Worm (Caenorhabditis elegans) whole organism, late embryonic: ENCODE measurements around the gene rsp-1.
"Not testable (repeated sequence)": the region's sequence is repeated elsewhere in the genome, so short reads cannot be mapped to it uniquely, and the experiment has no call there.

Experiments used
- C08G9.2 ChIP-seq: sonication (generic microtip); optimal IDR thresholded peaks from 2 replicates; lab custom pipeline; 2016; ENCODE audit warnings: mild to moderate bottlenecking, missing genetic modification characterization, moderate library complexity, missing compliant biosample characterization
- C38D4.7 ChIP-seq: fragments of 200-800 bp; sonication (Bioruptor generic); optimal IDR thresholded peaks from 2 replicates; lab custom pipeline; 2018; ENCODE audit warnings: mild to moderate bottlenecking, missing genetic modification characterization, moderate library complexity, missing compliant biosample characterization
- F13H6.1 ChIP-seq: sonication (generic microtip); optimal IDR thresholded peaks from 2 replicates; lab custom pipeline; 2016; ENCODE audit warnings: missing genetic modification characterization, missing compliant biosample characterization
- K02D7.2 ChIP-seq: sonication (generic microtip); optimal IDR thresholded peaks from 2 replicates; lab custom pipeline; 2017; ENCODE audit warnings: mild to moderate bottlenecking, missing genetic modification characterization, missing compliant biosample characterization
- K09A11.1 ChIP-seq: sonication (generic microtip); optimal IDR thresholded peaks from 2 replicates; lab custom pipeline; 2017; ENCODE audit warnings: antibody characterized with exemption, mild to moderate bottlenecking, missing genetic modification characterization, missing compliant biosample characterization; ENCODE audit not compliant: insufficient read depth
- T23F11.4 ChIP-seq: fragments of 200-800 bp; sonication (Bioruptor generic); optimal IDR thresholded peaks from 2 replicates; lab custom pipeline; 2018; ENCODE audit warnings: mild to moderate bottlenecking, missing genetic modification characterization, missing compliant biosample characterization
- Y22D7AL.16 ChIP-seq: sonication (generic microtip); optimal IDR thresholded peaks from 2 replicates; lab custom pipeline; 2016; ENCODE audit warnings: missing genetic modification characterization, missing compliant biosample characterization
- ceh-14 ChIP-seq: sonication (generic microtip); optimal IDR thresholded peaks from 2 replicates; lab custom pipeline; 2016; ENCODE audit warnings: missing genotype, missing genetic modification characterization, missing compliant biosample characterization
- ceh-18 ChIP-seq: sonication (generic microtip); optimal IDR thresholded peaks from 2 replicates; lab custom pipeline; 2016; ENCODE audit warnings: missing genetic modification characterization, missing compliant biosample characterization
- ceh-19 ChIP-seq: fragments of 200-800 bp; sonication (Bioruptor generic); optimal IDR thresholded peaks from 2 replicates; lab custom pipeline; 2018; ENCODE audit warnings: mild to moderate bottlenecking, missing genetic modification characterization, missing compliant biosample characterization
- ceh-2 ChIP-seq: sonication (generic microtip); optimal IDR thresholded peaks from 2 replicates; lab custom pipeline; 2016; ENCODE audit warnings: missing genotype, missing genetic modification characterization, missing compliant biosample characterization
- ceh-22 ChIP-seq: sonication (generic microtip); optimal IDR thresholded peaks from 2 replicates; lab custom pipeline; 2017; ENCODE audit warnings: missing biosample characterization, missing genetic modification characterization
- ceh-24 ChIP-seq: sonication (generic microtip); optimal IDR thresholded peaks from 2 replicates; lab custom pipeline; 2016; ENCODE audit warnings: mild to moderate bottlenecking, missing genetic modification characterization, missing compliant biosample characterization
- ceh-30 ChIP-seq: fragments of 150-350 bp; optimal IDR thresholded peaks from 2 replicates; lab custom pipeline; 2014; ENCODE audit warnings: missing biosample characterization, missing genetic modification characterization
- ceh-31 ChIP-seq: sonication (generic microtip); optimal IDR thresholded peaks from 2 replicates; lab custom pipeline; 2016; ENCODE audit warnings: missing genetic modification characterization, missing compliant biosample characterization
- ceh-45 ChIP-seq: fragments of 200-800 bp; sonication (Bioruptor generic); IDR thresholded peaks from 2 replicates; pipeline ENCODE4 v1.3.6; 2022; ENCODE audit warnings: missing genetic modification reagents, missing genetic modification characterization, missing compliant biosample characterization
- che-1 ChIP-seq: sonication (generic microtip); optimal IDR thresholded peaks from 2 replicates; lab custom pipeline; 2016; ENCODE audit warnings: mild to moderate bottlenecking, missing genetic modification characterization, missing compliant biosample characterization
- elt-2 ChIP-seq: sonication (generic microtip); optimal IDR thresholded peaks from 2 replicates; lab custom pipeline; 2016; ENCODE audit warnings: missing genetic modification reagents, missing genetic modification characterization, missing compliant biosample characterization
- fax-1 ChIP-seq: sonication (generic microtip); optimal IDR thresholded peaks from 2 replicates; lab custom pipeline; 2016; ENCODE audit warnings: missing genotype, missing genetic modification characterization, missing compliant biosample characterization
- fkh-6 ChIP-seq: sonication (generic microtip); optimal IDR thresholded peaks from 2 replicates; lab custom pipeline; 2016; ENCODE audit warnings: missing genetic modification characterization, missing compliant biosample characterization
- hlh-15 ChIP-seq: sonication (generic microtip); optimal IDR thresholded peaks from 2 replicates; lab custom pipeline; 2016; ENCODE audit warnings: missing genetic modification characterization, missing compliant biosample characterization
- hlh-6 ChIP-seq: sonication (generic microtip); optimal IDR thresholded peaks from 2 replicates; lab custom pipeline; 2016; ENCODE audit warnings: missing genotype, missing genetic modification characterization, missing compliant biosample characterization
- nfya-1 ChIP-seq: sonication (generic microtip); optimal IDR thresholded peaks from 2 replicates; lab custom pipeline; 2017; ENCODE audit warnings: missing genetic modification characterization, mild to moderate bottlenecking, missing compliant biosample characterization, antibody characterized with exemption, moderate library complexity
- nhr-11 ChIP-seq: fragments of 150-350 bp; optimal IDR thresholded peaks from 2 replicates; lab custom pipeline; 2014; ENCODE audit warnings: missing biosample characterization, missing genetic modification characterization
- odd-2 ChIP-seq: sonication (generic microtip); optimal IDR thresholded peaks from 2 replicates; lab custom pipeline; 2017; ENCODE audit warnings: antibody characterized with exemption, mild to moderate bottlenecking, missing genetic modification characterization, missing compliant biosample characterization
- pat-9 ChIP-seq: fragments of 200-800 bp; sonication (Bioruptor generic); optimal IDR thresholded peaks from 2 replicates; lab custom pipeline; 2018; ENCODE audit warnings: mild to moderate bottlenecking, missing genetic modification characterization, moderate library complexity, missing compliant biosample characterization
- rnt-1 ChIP-seq: sonication (generic microtip); optimal IDR thresholded peaks from 2 replicates; lab custom pipeline; 2016; ENCODE audit warnings: missing genetic modification characterization, missing compliant biosample characterization
- sdc-2 ChIP-seq: sonication (generic microtip); optimal IDR thresholded peaks from 2 replicates; lab custom pipeline; 2016; ENCODE audit warnings: missing genotype, missing genetic modification characterization, missing compliant biosample characterization
- sox-4 ChIP-seq: sonication (generic microtip); optimal IDR thresholded peaks from 2 replicates; lab custom pipeline; 2017; ENCODE audit warnings: mild to moderate bottlenecking, missing genetic modification characterization, inconsistent platforms, missing compliant biosample characterization
- syd-9 ChIP-seq: sonication (generic microtip); optimal IDR thresholded peaks from 2 replicates; lab custom pipeline; 2016; ENCODE audit warnings: mild to moderate bottlenecking, missing genetic modification characterization, moderate library complexity, missing compliant biosample characterization
- tbx-2 ChIP-seq: sonication (generic microtip); optimal IDR thresholded peaks from 2 replicates; lab custom pipeline; 2016; ENCODE audit warnings: missing genetic modification characterization, missing compliant biosample characterization
- unc-3 ChIP-seq, 2 experiments: fragments of 200-800 bp in 1 of 2; sonication (Bioruptor generic) in 1 of 2; sonication (generic microtip) in 1 of 2; conservative IDR thresholded peaks in 1 of 2; optimal IDR thresholded peaks in 1 of 2; 2 replicates each; pipeline versions ENCODE4 v1.3.6 to Lab custom; 2016 to 2022; ENCODE audit warnings: missing compliant biosample characterization in 2 of 2, missing genetic modification characterization in 2 of 2, missing genetic modification reagents in 1 of 2
- unc-42 ChIP-seq: sonication (generic microtip); optimal IDR thresholded peaks from 2 replicates; lab custom pipeline; 2016; ENCODE audit warnings: missing genotype, missing genetic modification characterization, missing compliant biosample characterization

The rsp-1 gene

ce11 chrII:11433942-11434341 is 19.2 kb upstream of the rsp-1 start, which contains the start of gene C05D12.5:
TSS of gene C05D12.5 (plus strand) at chrII:11434242.
- TF ChIP-seq ceh-19 (GFP tag; lab: Kevin White, UChicago): no peak
- TF ChIP-seq nfya-1 (tag; lab: Kevin White, UChicago): no peak

ce11 chrII:11438417-11438816 is 14.7 kb upstream of the rsp-1 start, which contains the start of gene vha-6:
TSS of gene vha-6 (minus strand) at chrII:11438452.
- no peak for TF ChIP-seq syd-9 (tag; lab: Kevin White, UChicago)
- no peak for TF ChIP-seq sox-4
- no peak for TF ChIP-seq rnt-1
- no peak for TF ChIP-seq hlh-6
- TF ChIP-seq K09A11.1 (tag; lab: Kevin White, UChicago): no peak
- no peak for TF ChIP-seq fax-1 (tag; lab: Kevin White, UChicago)
- no peak for TF ChIP-seq K02D7.2
- no peak for TF ChIP-seq nhr-11 (tag; lab: Kevin White, UChicago)
- no peak for TF ChIP-seq fkh-6 (tag; lab: Kevin White, UChicago)
- TF ChIP-seq ceh-45 (GFP tag; lab: Robert Waterston, UW): no peak
- no peak for TF ChIP-seq Y22D7AL.16 (tag; lab: Kevin White, UChicago)
- TF ChIP-seq hlh-15 (tag; lab: Kevin White, UChicago): no peak
- no peak for TF ChIP-seq odd-2
- TF ChIP-seq ceh-14 (tag; lab: Kevin White, UChicago): no peak
- no peak for TF ChIP-seq unc-3 (GFP tag; conservative IDR thresholded peaks at IDR 0.05; lab: Robert Waterston, UW)
- TF ChIP-seq unc-3 (tag; optimal IDR thresholded peaks at IDR 0.05; lab: Kevin White, UChicago): no peak
- TF ChIP-seq ceh-31 (tag; lab: Kevin White, UChicago): no peak

- TF ChIP-seq unc-42 (tag; lab: Kevin White, UChicago): peak; percentile 93
- TF ChIP-seq C38D4.7 (GFP tag; lab: Kevin White, UChicago): no peak
Observed at ce11 chrII:11440265-11440664, 12.9 kb upstream of the rsp-1 start, which contains the start of gene VW02B12L.2. TSS of gene VW02B12L.2 (minus strand) at chrII:11440329.

- not testable (repeated sequence) for TF ChIP-seq ceh-30 (tag; lab: Kevin White, UChicago); ceh-18 (tag; lab: Kevin White, UChicago); che-1
Observed at ce11 chrII:11442425-11442824, 10.7 kb upstream of the rsp-1 start, which contains the start of gene ebp-2. TSS of gene ebp-2 (plus strand) at chrII:11442725.

ce11 chrII:11443128-11443527 is 10.0 kb upstream of the rsp-1 start:
- no peak for TF ChIP-seq F13H6.1 (tag; lab: Kevin White, UChicago)
- no peak for TF ChIP-seq syd-9 (tag; lab: Kevin White, UChicago)
- TF ChIP-seq odd-2: no peak
- TF ChIP-seq C08G9.2 (tag; lab: Kevin White, UChicago): peak; percentile 8
- TF ChIP-seq hlh-6: peak; percentile 23
- no peak for TF ChIP-seq ceh-22 (tag; lab: Kevin White, UChicago)
- TF ChIP-seq sdc-2 (tag; lab: Kevin White, UChicago): no peak
- no peak for TF ChIP-seq fax-1 (tag; lab: Kevin White, UChicago)
- no peak for TF ChIP-seq tbx-2
- TF ChIP-seq ceh-31 (tag; lab: Kevin White, UChicago): no peak
- no peak for TF ChIP-seq ceh-18 (tag; lab: Kevin White, UChicago)
- TF ChIP-seq T23F11.4 (GFP tag; lab: Kevin White, UChicago): no peak
- TF ChIP-seq unc-42 (tag; lab: Kevin White, UChicago): no peak
- no peak for TF ChIP-seq ceh-24 (tag; lab: Kevin White, UChicago)
- no peak for TF ChIP-seq elt-2 (tag; lab: Kevin White, UChicago)
- TF ChIP-seq pat-9 (tag; lab: Kevin White, UChicago): no peak
- TF ChIP-seq ceh-2: no peak
